Worm (Caenorhabditis elegans) whole organism, L4 larva: Measurements from ENCODE around the gene C06A12.8.

Experiments used
- F44E2.7 ChIP-seq: fragments of 200-800 bp; sonication (Bioruptor generic); IDR thresholded peaks from 2 replicates; pipeline ENCODE4 v2.1.2; 2022; ENCODE audit warnings: missing genetic modification characterization, missing compliant biosample characterization
- T20F7.1 ChIP-seq: fragments of 200-800 bp; sonication (Bioruptor generic); optimal IDR thresholded peaks from 2 replicates; lab custom pipeline; 2018; ENCODE audit warnings: mild to moderate bottlenecking, missing genetic modification characterization, missing compliant biosample characterization
- Y105C5A.15 ChIP-seq: fragments of 200-800 bp; sonication (Bioruptor generic); IDR thresholded peaks from 2 replicates; pipeline ENCODE4 v1.3.6; 2022; ENCODE audit warnings: missing genetic modification characterization, missing compliant biosample characterization
- Y75B8A.6 ChIP-seq: fragments of 200-800 bp; sonication (Bioruptor generic); IDR thresholded peaks from 2 replicates; pipeline ENCODE4 v1.3.6; 2022; ENCODE audit warnings: missing genetic modification reagents, missing genetic modification characterization, missing compliant biosample characterization
- ZK546.5 ChIP-seq, 2 experiments: sonication (generic microtip); optimal IDR thresholded peaks; 2 replicates each; lab custom pipeline; 2017; ENCODE audit warnings: missing biosample characterization in 2 of 2, missing genetic modification characterization in 2 of 2
- aha-1 ChIP-seq: fragments of 150-350 bp; peaks from one replicate; lab custom pipeline; 2014; ENCODE audit warnings: missing biosample characterization, missing genetic modification characterization
- aly-2 ChIP-seq: sonication (generic microtip); optimal IDR thresholded peaks from 2 replicates; lab custom pipeline; 2018; ENCODE audit warnings: missing biosample characterization, missing genetic modification characterization
- ama-1 ChIP-seq: fragments of 150-350 bp; optimal IDR thresholded peaks from 2 replicates; lab custom pipeline; 2014; ENCODE audit warnings: inconsistent platforms, mixed read lengths
- arid-1 ChIP-seq: fragments of 200-800 bp; sonication (Bioruptor generic); conservative IDR thresholded peaks from 2 replicates; pipeline ENCODE4 v1.3.6; 2022; ENCODE audit warnings: missing genetic modification reagents, missing genetic modification characterization, missing compliant biosample characterization
- attf-4 ChIP-seq: sonication (generic microtip); optimal IDR thresholded peaks from 3 replicates; lab custom pipeline; 2017; ENCODE audit warnings: missing biosample characterization, missing genetic modification characterization
- ceh-28 ChIP-seq: fragments of 150-350 bp; optimal IDR thresholded peaks from 2 replicates; lab custom pipeline; 2014; ENCODE audit warnings: missing biosample characterization, missing genetic modification reagents, missing genetic modification characterization
- ceh-82 ChIP-seq: sonication (generic microtip); optimal IDR thresholded peaks from 2 replicates; lab custom pipeline; 2017; ENCODE audit warnings: missing biosample characterization, missing genetic modification characterization
- daf-12 ChIP-seq: fragments of 150-350 bp; optimal IDR thresholded peaks from 2 replicates; lab custom pipeline; 2014; ENCODE audit warnings: missing biosample characterization, missing genetic modification reagents, missing genetic modification characterization
- daf-19 ChIP-seq: fragments of 200-800 bp; sonication (Bioruptor generic); conservative IDR thresholded peaks from 2 replicates; pipeline ENCODE4 v1.3.6; 2022; ENCODE audit warnings: missing genetic modification characterization, missing compliant biosample characterization
- daf-8 ChIP-seq: fragments of 200-800 bp; sonication (Bioruptor generic); IDR thresholded peaks from 2 replicates; pipeline ENCODE4 v1.3.6; 2022; ENCODE audit warnings: missing genetic modification characterization, missing compliant biosample characterization
- dmd-8 ChIP-seq: fragments of 200-800 bp; sonication (Bioruptor generic); IDR thresholded peaks from 2 replicates; pipeline ENCODE4 v1.3.6; 2022; ENCODE audit warnings: missing genetic modification characterization, missing compliant biosample characterization
- dve-1 ChIP-seq: sonication (generic microtip); optimal IDR thresholded peaks from 2 replicates; lab custom pipeline; 2017; ENCODE audit warnings: antibody characterized with exemption, mild to moderate bottlenecking, missing genetic modification characterization, missing compliant biosample characterization; ENCODE audit not compliant: insufficient read depth
- egl-27 ChIP-seq: sonication (generic microtip); optimal IDR thresholded peaks from 3 replicates; lab custom pipeline; 2017; ENCODE audit warnings: missing biosample characterization, missing genetic modification reagents, missing genetic modification characterization
- egl-43 ChIP-seq: fragments of 200-800 bp; sonication (Bioruptor generic); IDR thresholded peaks from 2 replicates; pipeline ENCODE4 v1.3.6; 2022; ENCODE audit warnings: missing genetic modification reagents, missing genetic modification characterization, missing compliant biosample characterization
- fos-1 ChIP-seq: fragments of 150-350 bp; optimal IDR thresholded peaks from 2 replicates; lab custom pipeline; 2014; ENCODE audit warnings: missing biosample characterization, missing genetic modification characterization
- hif-1 ChIP-seq, 2 experiments: sonication (generic microtip); optimal IDR thresholded peaks; 2 replicates each; lab custom pipeline; 2016 to 2017; ENCODE audit warnings: missing compliant biosample characterization in 2 of 2, missing genetic modification characterization in 2 of 2, missing genetic modification reagents in 2 of 2, missing genotype in 2 of 2, mild to moderate bottlenecking in 1 of 2
- hlh-30 ChIP-seq: sonication (generic microtip); optimal IDR thresholded peaks from 2 replicates; lab custom pipeline; 2017; ENCODE audit warnings: antibody characterized with exemption, mild to moderate bottlenecking, missing genetic modification characterization, missing compliant biosample characterization; ENCODE audit not compliant: insufficient read depth
- hmg-1.1 ChIP-seq: fragments of 200-800 bp; sonication (Bioruptor generic); IDR thresholded peaks from 2 replicates; pipeline ENCODE4 v1.3.6; 2022; ENCODE audit warnings: missing genetic modification reagents, missing genetic modification characterization, missing compliant biosample characterization
- lin-39 ChIP-seq: fragments of 150-350 bp; optimal IDR thresholded peaks from 2 replicates; lab custom pipeline; 2014; ENCODE audit warnings: missing biosample characterization, missing genetic modification reagents, missing genetic modification characterization
- lsy-2 ChIP-seq, 2 experiments: fragments of 150-350 bp in 1 of 2; sonication (generic microtip) in 1 of 2; optimal IDR thresholded peaks; 2 replicates each; lab custom pipeline; 2014 to 2017; ENCODE audit warnings: missing biosample characterization in 2 of 2, missing genetic modification characterization in 2 of 2
- madf-5 ChIP-seq, 2 experiments: fragments of 200-800 bp; sonication (Bioruptor generic); IDR thresholded peaks; 2 replicates each; pipeline ENCODE4 v1.3.6; 2022; ENCODE audit warnings: missing compliant biosample characterization in 2 of 2, missing genetic modification characterization in 2 of 2
- madf-9 ChIP-seq: fragments of 200-800 bp; sonication (Bioruptor generic); conservative IDR thresholded peaks from 2 replicates; pipeline ENCODE4 v1.3.6; 2022; ENCODE audit warnings: missing genetic modification reagents, missing genetic modification characterization, missing compliant biosample characterization
- mdl-1 ChIP-seq, 2 experiments: fragments of 150-350 bp in 1 of 2; sonication (generic microtip) in 1 of 2; optimal IDR thresholded peaks; 2 replicates each; lab custom pipeline; 2014 to 2017; ENCODE audit warnings: missing biosample characterization in 2 of 2, missing genetic modification characterization in 2 of 2
- mdt-29 ChIP-seq: fragments of 200-800 bp; sonication (Bioruptor generic); IDR thresholded peaks from 2 replicates; pipeline ENCODE4 v1.3.6; 2022; ENCODE audit warnings: missing genetic modification reagents, missing genetic modification characterization, missing compliant biosample characterization
- mep-1 ChIP-seq: fragments of 150-350 bp; sonication (generic microtip); optimal IDR thresholded peaks from 3 replicates; lab custom pipeline; 2014; ENCODE audit warnings: missing biosample characterization, missing genetic modification characterization
- mxl-3 ChIP-seq: fragments of 200-800 bp; sonication (Bioruptor generic); optimal IDR thresholded peaks from 2 replicates; lab custom pipeline; 2018; ENCODE audit warnings: mild to moderate bottlenecking, missing genetic modification characterization, missing compliant biosample characterization
- nhr-102 ChIP-seq: sonication (generic microtip); optimal IDR thresholded peaks from 2 replicates; lab custom pipeline; 2016; ENCODE audit warnings: mild to moderate bottlenecking, missing genetic modification characterization, moderate library complexity, missing compliant biosample characterization
- nhr-11 ChIP-seq: fragments of 150-350 bp; optimal IDR thresholded peaks from 2 replicates; lab custom pipeline; 2014; ENCODE audit warnings: missing biosample characterization, missing genetic modification characterization
- nhr-237 ChIP-seq: sonication (generic microtip); optimal IDR thresholded peaks from 2 replicates; lab custom pipeline; 2017; ENCODE audit warnings: missing biosample characterization, missing genetic modification characterization
- nhr-28 ChIP-seq: fragments of 150-350 bp; optimal IDR thresholded peaks from 2 replicates; lab custom pipeline; 2014; ENCODE audit warnings: missing biosample characterization, missing genetic modification characterization
- nhr-48 ChIP-seq: sonication (generic microtip); optimal IDR thresholded peaks from 2 replicates; lab custom pipeline; 2016; ENCODE audit warnings: mild to moderate bottlenecking, missing genetic modification characterization, missing compliant biosample characterization
- nhr-6 ChIP-seq: fragments of 150-350 bp; optimal IDR thresholded peaks from 2 replicates; lab custom pipeline; 2014; ENCODE audit warnings: missing biosample characterization, missing genetic modification characterization
- nhr-77 ChIP-seq: fragments of 150-350 bp; optimal IDR thresholded peaks from 2 replicates; lab custom pipeline; 2014; ENCODE audit warnings: missing biosample characterization, missing genetic modification characterization
- saeg-2 ChIP-seq: fragments of 200-800 bp; sonication (Bioruptor generic); IDR thresholded peaks from 2 replicates; pipeline ENCODE4 v1.3.6; 2022; ENCODE audit warnings: missing genetic modification reagents, missing genetic modification characterization, missing compliant biosample characterization
- sdz-12 ChIP-seq: fragments of 200-800 bp; sonication (Bioruptor generic); optimal IDR thresholded peaks from 2 replicates; lab custom pipeline; 2018; ENCODE audit warnings: mild to moderate bottlenecking, missing genetic modification characterization, missing compliant biosample characterization
- set-16 ChIP-seq: fragments of 200-800 bp; sonication (Bioruptor generic); IDR thresholded peaks from 2 replicates; pipeline ENCODE4 v1.3.6; 2022; ENCODE audit warnings: missing genetic modification reagents, missing genetic modification characterization, missing compliant biosample characterization
- snpc-1.2 ChIP-seq: fragments of 200-800 bp; sonication (Bioruptor generic); IDR thresholded peaks from 2 replicates; pipeline ENCODE4 v1.3.6; 2022; ENCODE audit warnings: missing genetic modification reagents, missing genetic modification characterization, missing compliant biosample characterization
- spr-1 ChIP-seq: sonication (generic microtip); optimal IDR thresholded peaks from 2 replicates; lab custom pipeline; 2016; ENCODE audit warnings: mild to moderate bottlenecking, missing genetic modification characterization, missing compliant biosample characterization
- spr-3 ChIP-seq: fragments of 200-800 bp; sonication (Bioruptor generic); optimal IDR thresholded peaks from 2 replicates; lab custom pipeline; 2018; ENCODE audit warnings: mild to moderate bottlenecking, missing genetic modification characterization, missing compliant biosample characterization
- unc-39 ChIP-seq: sonication (generic microtip); optimal IDR thresholded peaks from 2 replicates; lab custom pipeline; 2017; ENCODE audit warnings: missing biosample characterization, missing genetic modification characterization
- vab-7 ChIP-seq: fragments of 200-800 bp; sonication (Bioruptor generic); IDR thresholded peaks from 2 replicates; pipeline ENCODE4 v1.3.6; 2022; ENCODE audit warnings: missing genetic modification reagents, missing genetic modification characterization, missing compliant biosample characterization
- zfp-3 ChIP-seq: fragments of 200-800 bp; sonication (Bioruptor generic); conservative IDR thresholded peaks from 2 replicates; pipeline ENCODE4 v1.3.6; 2022; ENCODE audit warnings: missing genetic modification reagents, missing genetic modification characterization, missing compliant biosample characterization
- zip-11 ChIP-seq: fragments of 200-800 bp; sonication (Bioruptor generic); IDR thresholded peaks from 2 replicates; pipeline ENCODE4 v1.3.6; 2022; ENCODE audit warnings: missing genetic modification characterization, missing compliant biosample characterization
- ztf-11 ChIP-seq: fragments of 150-350 bp; optimal IDR thresholded peaks from 2 replicates; lab custom pipeline; 2014; ENCODE audit warnings: missing biosample characterization, missing genetic modification characterization
- ztf-7 ChIP-seq: fragments of 150-350 bp; optimal IDR thresholded peaks from 2 replicates; lab custom pipeline; 2014; ENCODE audit warnings: missing biosample characterization, missing genetic modification characterization

The C06A12.8 gene

ce11 chrIV:17470096-17470602 lies 33.0 kb downstream of the C06A12.8 start, which contains the start of gene F11E6.4 (continued):
- TF ChIP-seq nhr-102 (tag; lab: Kevin White, UChicago) (no peak), ceh-82 (tag; lab: Kevin White, UChicago) (no peak), sdz-12 (GFP tag; lab: Kevin White, UChicago) (no peak), dmd-8 (GFP tag; lab: Robert Waterston, UW) (no peak), nhr-77 (tag; lab: Kevin White, UChicago) (no peak), zfp-3 (peak; percentile 93), vab-7 (GFP tag; lab: Robert Waterston, UW) (no peak), spr-1 (tag; lab: Kevin White, UChicago) (no peak), egl-43 (no peak), unc-39 (tag; lab: Kevin White, UChicago) (no peak), egl-27 (tag; lab: Kevin White, UChicago) (no peak), mxl-3 (GFP tag; lab: Kevin White, UChicago) (no peak), Y75B8A.6 (GFP tag; lab: Robert Waterston, UW) (0 out of 2 replicates have a peak, but pooled peaks have one; percentile 29), daf-19 (no peak), spr-3 (GFP tag; lab: Kevin White, UChicago) (no peak), set-16 (GFP tag; lab: Robert Waterston, UW) (no peak), dve-1 (tag; lab: Kevin White, UChicago) (peak; percentile 32), lsy-2 (tag; optimal IDR thresholded peaks at IDR 0.05; lab: Kevin White, UChicago) (peak in 1 of 2 experiments; percentile 21), nhr-237 (tag; lab: Kevin White, UChicago) (no peak), madf-9 (GFP tag; lab: Robert Waterston, UW) (peak; percentile 39), snpc-1.2 (GFP tag; lab: Robert Waterston, UW) (no peak), daf-12 (tag; lab: Kevin White, UChicago) (no peak), Y105C5A.15 (0 out of 2 replicates have a peak, but pooled peaks have one; percentile 52), T20F7.1 (GFP tag; lab: Kevin White, UChicago) (peak; percentile 43), ztf-11 (tag; lab: Kevin White, UChicago) (no peak), daf-8 (GFP tag; lab: Robert Waterston, UW) (no peak), nhr-48 (tag; lab: Kevin White, UChicago) (no peak), hmg-1.1 (GFP tag; lab: Robert Waterston, UW) (no peak), nhr-28 (tag; lab: Kevin White, UChicago) (no peak), F44E2.7 (no peak)
- TF ChIP-seq, all 104 proteins: peak for 14

- TF ChIP-seq sdz-12 (GFP tag; lab: Kevin White, UChicago), result no peak
- no peak for TF ChIP-seq ZK546.5 (tag; optimal IDR thresholded peaks at IDR 0.05; lab: Kevin White, UChicago)
- TF ChIP-seq hlh-30 (tag; lab: Kevin White, UChicago), result peak; percentile 37
- no peak for TF ChIP-seq attf-4 (tag; lab: Kevin White, UChicago)
- TF ChIP-seq ceh-28 (tag; lab: Kevin White, UChicago), result no peak
- no peak for TF ChIP-seq set-16 (GFP tag; lab: Robert Waterston, UW)
- no peak for TF ChIP-seq nhr-237 (tag; lab: Kevin White, UChicago)
- no peak for TF ChIP-seq daf-19
- TF ChIP-seq mdl-1 (tag; optimal IDR thresholded peaks at IDR 0.05; lab: Kevin White, UChicago), result peak in 1 of 2 experiments; percentile 14
- peak; percentile 31 for TF ChIP-seq nhr-28 (tag; lab: Kevin White, UChicago)
- TF ChIP-seq zip-11, result no peak
- TF ChIP-seq aly-2 (tag; lab: Kevin White, UChicago), result no peak
- no peak for TF ChIP-seq daf-8 (GFP tag; lab: Robert Waterston, UW)
- TF ChIP-seq fos-1, result no peak
- no peak for TF ChIP-seq saeg-2
- no peak for TF ChIP-seq madf-5 (GFP tag; IDR thresholded peaks at IDR 0.05; lab: Robert Waterston, UW)
- TF ChIP-seq mep-1 (tag; lab: Kevin White, UChicago), result peak; percentile 33
- TF ChIP-seq mdt-29 (GFP tag; lab: Robert Waterston, UW), result no peak
- no peak for TF ChIP-seq egl-27 (tag; lab: Kevin White, UChicago)
- no peak for TF ChIP-seq nhr-6 (tag; lab: Kevin White, UChicago)
- TF ChIP-seq nhr-11, result no peak
- TF ChIP-seq lin-39, result no peak
- peak; percentile 55 for TF ChIP-seq aha-1 (tag; lab: Kevin White, UChicago)
- no peak for TF ChIP-seq arid-1 (GFP tag; lab: Robert Waterston, UW)
- TF ChIP-seq hif-1 (tag; optimal IDR thresholded peaks at IDR 0.05; lab: Kevin White, UChicago), result no peak
- no peak for TF ChIP-seq ztf-7 (tag; lab: Kevin White, UChicago)
- no peak for TF ChIP-seq T20F7.1 (GFP tag; lab: Kevin White, UChicago)
- TF ChIP-seq ama-1 (lab: Kevin White, UChicago), result no peak
Measured at ce11 chrIV:17471870-17472459, 34.8 kb downstream of the C06A12.8 start, which contains the start of gene epic-1. TSS of gene epic-1 (minus strand) at chrIV:17471920.
